Worm (Caenorhabditis elegans): Measurements from ENCODE around the gene B0353.1.

Gene B0353.1

ce11 chrIII:577467-577866 lies 21.7 kb downstream of the B0353.1 start, which contains the start of gene gtf-2H5:
Gene gtf-2H5, minus strand, starts transcription at chrIII:577567.
- no peak for TF ChIP-seq daf-8 (GFP tag; IDR thresholded peaks at IDR 0.05)
- no peak for TF ChIP-seq T26A8.4 (GFP tag; IDR thresholded peaks at IDR 0.05)
- no peak for TF ChIP-seq arid-1 (GFP tag; conservative IDR thresholded peaks at IDR 0.05)
- TF ChIP-seq D1046.2 (GFP tag; IDR thresholded peaks at IDR 0.05): no peak
- no peak for TF ChIP-seq mxl-2 (GFP tag; conservative IDR thresholded peaks at IDR 0.05)
- TF ChIP-seq lin-13 (GFP tag; optimal IDR thresholded peaks at IDR 0.05): no peak
- no peak for TF ChIP-seq hlh-30 (tag; optimal IDR thresholded peaks at IDR 0.05; ENCODE audit: insufficient read depth)
- no peak for TF ChIP-seq lin-39 (tag; optimal IDR thresholded peaks at IDR 0.05)
- no peak for TF ChIP-seq nhr-237 (tag; optimal IDR thresholded peaks at IDR 0.05)
- TF ChIP-seq daf-12 (tag; optimal IDR thresholded peaks at IDR 0.05): no peak
- TF ChIP-seq lin-38 (GFP tag; IDR thresholded peaks at IDR 0.05): no peak
- no peak for TF ChIP-seq ceh-32 (tag; optimal IDR thresholded peaks at IDR 0.05; ENCODE audit: poor library complexity)
- TF ChIP-seq dmd-6 (GFP tag; IDR thresholded peaks at IDR 0.05): no peak
- no peak for TF ChIP-seq ceh-62 (tag; optimal IDR thresholded peaks at IDR 0.05)
- no peak for TF ChIP-seq lir-3 (tag; optimal IDR thresholded peaks at IDR 0.05)
- no peak for TF ChIP-seq set-16 (GFP tag; IDR thresholded peaks at IDR 0.05)
- TF ChIP-seq dve-1 (tag; optimal IDR thresholded peaks at IDR 0.05; ENCODE audit: insufficient read depth): no peak
- TF ChIP-seq ctbp-1 (GFP tag; IDR thresholded peaks at IDR 0.05): no peak
- no peak for TF ChIP-seq F44E2.7 (GFP tag; IDR thresholded peaks at IDR 0.05)
- TF ChIP-seq lin-15B (tag; optimal IDR thresholded peaks at IDR 0.05): no peak

ce11 chrIII:587009-587408 lies 31.3 kb downstream of the B0353.1 start, which contains the start of gene helq-1:
Gene helq-1, minus strand, starts transcription at chrIII:587109.
- TF ChIP-seq lin-13 (GFP tag; optimal IDR thresholded peaks at IDR 0.05): no peak
- TF ChIP-seq lin-1 (GFP tag; IDR thresholded peaks at IDR 0.05): no peak
- no peak for TF ChIP-seq dpl-1 (GFP tag; optimal IDR thresholded peaks at IDR 0.05)
- TF ChIP-seq mxl-3 (GFP tag; optimal IDR thresholded peaks at IDR 0.05): no peak
- TF ChIP-seq ZK337.2 (GFP tag; IDR thresholded peaks at IDR 0.05): no peak
- TF ChIP-seq nhr-6 (tag; optimal IDR thresholded peaks at IDR 0.05): no peak
- no peak for TF ChIP-seq pha-4 (GFP tag; IDR thresholded peaks at IDR 0.05)
- no peak for TF ChIP-seq pha-4 (tag; optimal IDR thresholded peaks at IDR 0.05)
- TF ChIP-seq duxl-1 (tag; optimal IDR thresholded peaks at IDR 0.05; ENCODE audit: poor library complexity): no peak
- no peak for TF ChIP-seq ceh-82 (tag; optimal IDR thresholded peaks at IDR 0.05)
- TF ChIP-seq hlh-11 (tag; optimal IDR thresholded peaks at IDR 0.05): no peak
- no peak for TF ChIP-seq mdl-1 (tag; optimal IDR thresholded peaks at IDR 0.05)
- TF ChIP-seq spr-3 (GFP tag; optimal IDR thresholded peaks at IDR 0.05): no peak
- no peak for TF ChIP-seq ztf-7 (tag; optimal IDR thresholded peaks at IDR 0.05)
- no peak for TF ChIP-seq mep-1 (tag; optimal IDR thresholded peaks at IDR 0.05)
- no peak for TF ChIP-seq gei-8 (GFP tag; optimal IDR thresholded peaks at IDR 0.05)

- no peak for TF ChIP-seq nhr-28 (tag; optimal IDR thresholded peaks at IDR 0.05)
- no peak for TF ChIP-seq jun-1 (tag; optimal IDR thresholded peaks at IDR 0.05)
- no peak for TF ChIP-seq mep-1 (tag; optimal IDR thresholded peaks at IDR 0.05)
- TF ChIP-seq egl-43 (GFP tag; IDR thresholded peaks at IDR 0.05): 0 out of 2 replicates have a peak, but pooled peaks have one; percentile 14
- no peak for TF ChIP-seq zfp-2 (tag; optimal IDR thresholded peaks at IDR 0.05)
- TF ChIP-seq set-16 (GFP tag; IDR thresholded peaks at IDR 0.05): peak; percentile 83; the same call in 1 of the 2 replicates
- TF ChIP-seq ama-1 (optimal IDR thresholded peaks at IDR 0.05): no peak
- TF ChIP-seq hlh-11 (tag; optimal IDR thresholded peaks at IDR 0.05): no peak
- TF ChIP-seq attf-4 (tag; optimal IDR thresholded peaks at IDR 0.05): no peak
- no peak for TF ChIP-seq spr-3 (GFP tag; optimal IDR thresholded peaks at IDR 0.05)
- no peak for TF ChIP-seq fos-1 (tag; optimal IDR thresholded peaks at IDR 0.05)
- no peak for TF ChIP-seq lin-1 (GFP tag; IDR thresholded peaks at IDR 0.05)
- TF ChIP-seq F44E2.7 (GFP tag; IDR thresholded peaks at IDR 0.05): no peak
- TF ChIP-seq lin-29 (GFP tag; IDR thresholded peaks at IDR 0.05): no peak
These were observed 39.7 kb downstream of the B0353.1 start for ce11 chrIII:595449-595848.
